Worm (Caenorhabditis elegans) whole organism, L4 larva: ENCODE data around the gene srj-24.

Source experiments
- F44E2.7 ChIP-seq: fragments of 200-800 bp; sonication (Bioruptor generic); IDR thresholded peaks from 2 replicates; pipeline ENCODE4 v2.1.2; 2022; ENCODE audit warnings: missing genetic modification characterization, missing compliant biosample characterization
- R02D3.7 ChIP-seq: fragments of 150-350 bp; sonication (generic microtip); optimal IDR thresholded peaks from 3 replicates; lab custom pipeline; 2014; ENCODE audit warnings: missing biosample characterization, missing genetic modification characterization
- T26A8.4 ChIP-seq: fragments of 200-800 bp; sonication (Bioruptor generic); IDR thresholded peaks from 2 replicates; pipeline ENCODE4 v1.3.6; 2022; ENCODE audit warnings: missing genetic modification characterization, missing compliant biosample characterization
- Y5F2A.4 ChIP-seq: fragments of 200-800 bp; sonication (Bioruptor generic); optimal IDR thresholded peaks from 2 replicates; lab custom pipeline; 2018; ENCODE audit warnings: mild to moderate bottlenecking, missing genetic modification characterization, missing compliant biosample characterization
- ZK546.5 ChIP-seq, 2 experiments: sonication (generic microtip); optimal IDR thresholded peaks; 2 replicates each; lab custom pipeline; 2017; ENCODE audit warnings: missing biosample characterization in 2 of 2, missing genetic modification characterization in 2 of 2
- aha-1 ChIP-seq: fragments of 150-350 bp; peaks from one replicate; lab custom pipeline; 2014; ENCODE audit warnings: missing biosample characterization, missing genetic modification characterization
- aly-2 ChIP-seq: sonication (generic microtip); optimal IDR thresholded peaks from 2 replicates; lab custom pipeline; 2018; ENCODE audit warnings: missing biosample characterization, missing genetic modification characterization
- ama-1 ChIP-seq: fragments of 150-350 bp; optimal IDR thresholded peaks from 2 replicates; lab custom pipeline; 2014; ENCODE audit warnings: inconsistent platforms, mixed read lengths
- arid-1 ChIP-seq: fragments of 200-800 bp; sonication (Bioruptor generic); conservative IDR thresholded peaks from 2 replicates; pipeline ENCODE4 v1.3.6; 2022; ENCODE audit warnings: missing genetic modification reagents, missing genetic modification characterization, missing compliant biosample characterization
- attf-4 ChIP-seq: sonication (generic microtip); optimal IDR thresholded peaks from 3 replicates; lab custom pipeline; 2017; ENCODE audit warnings: missing biosample characterization, missing genetic modification characterization
- ceh-28 ChIP-seq: fragments of 150-350 bp; optimal IDR thresholded peaks from 2 replicates; lab custom pipeline; 2014; ENCODE audit warnings: missing biosample characterization, missing genetic modification reagents, missing genetic modification characterization
- ceh-44 ChIP-seq: fragments of 200-800 bp; sonication (Bioruptor generic); IDR thresholded peaks from 2 replicates; pipeline ENCODE4 v1.3.6; 2022; ENCODE audit warnings: missing genetic modification reagents, missing genetic modification characterization, missing compliant biosample characterization
- ceh-62 ChIP-seq: sonication (generic microtip); optimal IDR thresholded peaks from 2 replicates; lab custom pipeline; 2017; ENCODE audit warnings: missing biosample characterization, missing genetic modification characterization
- cey-2 ChIP-seq: sonication (generic microtip); optimal IDR thresholded peaks from 3 replicates; lab custom pipeline; 2017; ENCODE audit warnings: missing genetic modification characterization, mild to moderate bottlenecking, missing compliant biosample characterization, antibody characterized with exemption, borderline replicate concordance; ENCODE audit not compliant: insufficient read depth
- daf-16 ChIP-seq, 3 experiments: sonication (generic microtip); optimal IDR thresholded peaks; 2 replicates each; lab custom pipeline; 2016 to 2017; ENCODE audit warnings: missing genetic modification characterization in 3 of 3, missing genetic modification reagents in 3 of 3, mild to moderate bottlenecking in 2 of 3, missing compliant biosample characterization in 2 of 3, missing biosample characterization in 1 of 3, moderate library complexity in 1 of 3
- dmd-8 ChIP-seq: fragments of 200-800 bp; sonication (Bioruptor generic); IDR thresholded peaks from 2 replicates; pipeline ENCODE4 v1.3.6; 2022; ENCODE audit warnings: missing genetic modification characterization, missing compliant biosample characterization
- dmd-9 ChIP-seq: fragments of 200-800 bp; sonication (Bioruptor generic); IDR thresholded peaks from 2 replicates; pipeline ENCODE4 v1.3.6; 2022; ENCODE audit warnings: missing genetic modification reagents, missing genetic modification characterization, missing compliant biosample characterization
- dpl-1 ChIP-seq: fragments of 150-350 bp; optimal IDR thresholded peaks from 2 replicates; lab custom pipeline; 2014; ENCODE audit warnings: missing biosample characterization, missing genetic modification reagents, missing genetic modification characterization
- dve-1 ChIP-seq: sonication (generic microtip); optimal IDR thresholded peaks from 2 replicates; lab custom pipeline; 2017; ENCODE audit warnings: antibody characterized with exemption, mild to moderate bottlenecking, missing genetic modification characterization, missing compliant biosample characterization; ENCODE audit not compliant: insufficient read depth
- egl-43 ChIP-seq: fragments of 200-800 bp; sonication (Bioruptor generic); IDR thresholded peaks from 2 replicates; pipeline ENCODE4 v1.3.6; 2022; ENCODE audit warnings: missing genetic modification reagents, missing genetic modification characterization, missing compliant biosample characterization
- hif-1 ChIP-seq, 2 experiments: sonication (generic microtip); optimal IDR thresholded peaks; 2 replicates each; lab custom pipeline; 2016 to 2017; ENCODE audit warnings: missing compliant biosample characterization in 2 of 2, missing genetic modification characterization in 2 of 2, missing genetic modification reagents in 2 of 2, missing genotype in 2 of 2, mild to moderate bottlenecking in 1 of 2
- hlh-11 ChIP-seq: fragments of 200-800 bp; sonication (Bioruptor generic); optimal IDR thresholded peaks from 2 replicates; lab custom pipeline; 2018; ENCODE audit warnings: mild to moderate bottlenecking, missing genetic modification characterization, missing compliant biosample characterization
- jun-1 ChIP-seq: fragments of 150-350 bp; optimal IDR thresholded peaks from 2 replicates; lab custom pipeline; 2014; ENCODE audit warnings: missing biosample characterization, missing genetic modification reagents, missing genetic modification characterization
- lim-7 ChIP-seq: fragments of 200-800 bp; sonication (Bioruptor generic); IDR thresholded peaks from 2 replicates; pipeline ENCODE4 v1.3.6; 2022; ENCODE audit warnings: missing genetic modification characterization, missing compliant biosample characterization
- lin-1 ChIP-seq: fragments of 200-800 bp; sonication (Bioruptor generic); IDR thresholded peaks from 2 replicates; pipeline ENCODE4 v1.3.6; 2022; ENCODE audit warnings: missing genetic modification reagents, missing genetic modification characterization, missing compliant biosample characterization
- lin-15B ChIP-seq: fragments of 150-350 bp; sonication (generic microtip); optimal IDR thresholded peaks from 3 replicates; lab custom pipeline; 2014; ENCODE audit warnings: missing biosample characterization, missing genetic modification characterization
- lin-39 ChIP-seq: fragments of 150-350 bp; optimal IDR thresholded peaks from 2 replicates; lab custom pipeline; 2014; ENCODE audit warnings: missing biosample characterization, missing genetic modification reagents, missing genetic modification characterization
- madf-5 ChIP-seq, 2 experiments: fragments of 200-800 bp; sonication (Bioruptor generic); IDR thresholded peaks; 2 replicates each; pipeline ENCODE4 v1.3.6; 2022; ENCODE audit warnings: missing compliant biosample characterization in 2 of 2, missing genetic modification characterization in 2 of 2
- madf-9 ChIP-seq: fragments of 200-800 bp; sonication (Bioruptor generic); conservative IDR thresholded peaks from 2 replicates; pipeline ENCODE4 v1.3.6; 2022; ENCODE audit warnings: missing genetic modification reagents, missing genetic modification characterization, missing compliant biosample characterization
- mdl-1 ChIP-seq, 2 experiments: fragments of 150-350 bp in 1 of 2; sonication (generic microtip) in 1 of 2; optimal IDR thresholded peaks; 2 replicates each; lab custom pipeline; 2014 to 2017; ENCODE audit warnings: missing biosample characterization in 2 of 2, missing genetic modification characterization in 2 of 2
- mxl-2 ChIP-seq: fragments of 200-800 bp; sonication (Bioruptor generic); conservative IDR thresholded peaks from 2 replicates; pipeline ENCODE4 v1.3.6; 2022; ENCODE audit warnings: missing genetic modification reagents, missing genetic modification characterization, missing compliant biosample characterization
- nhr-25 ChIP-seq: sonication (generic microtip); optimal IDR thresholded peaks from 2 replicates; lab custom pipeline; 2017; ENCODE audit warnings: missing genetic modification characterization, mild to moderate bottlenecking, missing compliant biosample characterization, antibody characterized with exemption, moderate library complexity, borderline replicate concordance; ENCODE audit not compliant: insufficient read depth
- nhr-42 ChIP-seq: fragments of 200-800 bp; sonication (Bioruptor generic); IDR thresholded peaks from 2 replicates; pipeline ENCODE4 v1.3.6; 2022; ENCODE audit warnings: missing genetic modification characterization, missing compliant biosample characterization
- nhr-76 ChIP-seq: fragments of 150-350 bp; optimal IDR thresholded peaks from 2 replicates; lab custom pipeline; 2014; ENCODE audit warnings: missing biosample characterization, missing genetic modification characterization
- nhr-77 ChIP-seq: fragments of 150-350 bp; optimal IDR thresholded peaks from 2 replicates; lab custom pipeline; 2014; ENCODE audit warnings: missing biosample characterization, missing genetic modification characterization
- pqm-1 ChIP-seq: sonication (generic microtip); optimal IDR thresholded peaks from 2 replicates; lab custom pipeline; 2017; ENCODE audit warnings: missing biosample characterization, missing genetic modification characterization
- saeg-2 ChIP-seq: fragments of 200-800 bp; sonication (Bioruptor generic); IDR thresholded peaks from 2 replicates; pipeline ENCODE4 v1.3.6; 2022; ENCODE audit warnings: missing genetic modification reagents, missing genetic modification characterization, missing compliant biosample characterization
- snpc-1.2 ChIP-seq: fragments of 200-800 bp; sonication (Bioruptor generic); IDR thresholded peaks from 2 replicates; pipeline ENCODE4 v1.3.6; 2022; ENCODE audit warnings: missing genetic modification reagents, missing genetic modification characterization, missing compliant biosample characterization
- snpc-4 ChIP-seq: fragments of 150-350 bp; optimal IDR thresholded peaks from 2 replicates; lab custom pipeline; 2014; ENCODE audit warnings: missing biosample characterization, missing genetic modification characterization
- spr-3 ChIP-seq: fragments of 200-800 bp; sonication (Bioruptor generic); optimal IDR thresholded peaks from 2 replicates; lab custom pipeline; 2018; ENCODE audit warnings: mild to moderate bottlenecking, missing genetic modification characterization, missing compliant biosample characterization
- unc-62 ChIP-seq, 3 experiments: fragments of 150-350 bp in 1 of 3; sonication (generic microtip); optimal IDR thresholded peaks in 2 of 3; peaks in 1 of 3; 1 replicate in 1 of 3; 2 replicates in 2 of 3; lab custom pipeline; 2014 to 2017; ENCODE audit warnings: missing biosample characterization in 3 of 3, missing genetic modification characterization in 3 of 3, missing genetic modification reagents in 3 of 3, missing genotype in 1 of 3
- zag-1 ChIP-seq: fragments of 150-350 bp; optimal IDR thresholded peaks from 2 replicates; lab custom pipeline; 2014; ENCODE audit warnings: missing biosample characterization, missing genetic modification characterization
- zfp-3 ChIP-seq: fragments of 200-800 bp; sonication (Bioruptor generic); conservative IDR thresholded peaks from 2 replicates; pipeline ENCODE4 v1.3.6; 2022; ENCODE audit warnings: missing genetic modification reagents, missing genetic modification characterization, missing compliant biosample characterization
- zip-11 ChIP-seq: fragments of 200-800 bp; sonication (Bioruptor generic); IDR thresholded peaks from 2 replicates; pipeline ENCODE4 v1.3.6; 2022; ENCODE audit warnings: missing genetic modification characterization, missing compliant biosample characterization
- zip-2 ChIP-seq: fragments of 150-350 bp; optimal IDR thresholded peaks from 2 replicates; lab custom pipeline; 2014; ENCODE audit warnings: missing biosample characterization, missing genetic modification characterization
- ztf-11 ChIP-seq: fragments of 150-350 bp; optimal IDR thresholded peaks from 2 replicates; lab custom pipeline; 2014; ENCODE audit warnings: missing biosample characterization, missing genetic modification characterization

srj-24 gene

ce11 chrV:726573-727483 lies 11.8 kb downstream of the srj-24 start (continued):
- TF ChIP-seq Y5F2A.4 (GFP tag; lab: Kevin White, UChicago) = no peak
- no peak for TF ChIP-seq nhr-76 (tag; lab: Kevin White, UChicago)
- no peak for TF ChIP-seq ceh-28
- TF ChIP-seq mxl-2 (GFP tag; lab: Robert Waterston, UW) = no peak
- TF ChIP-seq ztf-11 (tag; lab: Kevin White, UChicago) = no peak
- TF ChIP-seq dmd-8 (GFP tag; lab: Robert Waterston, UW) = no peak
- TF ChIP-seq pqm-1 (tag; lab: Kevin White, UChicago) = peak; percentile 44
- TF ChIP-seq R02D3.7 = no peak
- no peak for TF ChIP-seq cey-2 (tag; lab: Kevin White, UChicago)
- peak; percentile 15 for TF ChIP-seq zip-2 (tag; lab: Kevin White, UChicago)
- no peak for TF ChIP-seq dpl-1 (GFP tag; lab: Kevin White, UChicago)
- no peak for TF ChIP-seq ceh-62
- peak; percentile 97 for TF ChIP-seq aha-1 (tag; lab: Kevin White, UChicago)
- TF ChIP-seq lin-1 (GFP tag; lab: Robert Waterston, UW) = no peak; the same call in 1 of the 2 replicates
- TF ChIP-seq aly-2 (tag; lab: Kevin White, UChicago) = no peak
- peak; percentile 41; the same call in 1 of the 2 replicates for TF ChIP-seq zfp-3 (GFP tag; lab: Robert Waterston, UW)
- TF ChIP-seq snpc-1.2 (GFP tag; lab: Robert Waterston, UW) = no peak
- no peak for TF ChIP-seq zip-11 (GFP tag; lab: Robert Waterston, UW)
- TF ChIP-seq madf-5 (GFP tag; IDR thresholded peaks at IDR 0.05; lab: Robert Waterston, UW) = no peak; a peak in 1 of 4 replicates
- TF ChIP-seq arid-1 (GFP tag; lab: Robert Waterston, UW) = no peak
- no peak for TF ChIP-seq lin-39
- no peak for TF ChIP-seq mdl-1 (tag; optimal IDR thresholded peaks at IDR 0.05; lab: Kevin White, UChicago)
- 0 out of 2 replicates have a peak, but pooled peaks have one; percentile 8 for TF ChIP-seq lim-7 (GFP tag; lab: Robert Waterston, UW)
- no peak for TF ChIP-seq snpc-4 (tag; lab: Kevin White, UChicago)
- TF ChIP-seq, all 104 proteins: peak for 18

ce11 chrV:725807-726572 lies 12.7 kb downstream of the srj-24 start:
- TF ChIP-seq ZK546.5 (tag; optimal IDR thresholded peaks at IDR 0.05; lab: Kevin White, UChicago) (no peak), saeg-2 (GFP tag; lab: Robert Waterston, UW) (no peak), attf-4 (tag; lab: Kevin White, UChicago) (no peak), madf-9 (GFP tag; lab: Robert Waterston, UW) (0 out of 2 replicates have a peak, but pooled peaks have one; percentile 3), dve-1 (tag; lab: Kevin White, UChicago) (no peak), zag-1 (no peak), nhr-25 (tag; lab: Kevin White, UChicago) (peak; percentile 2), unc-62 (GFP tag; optimal IDR thresholded peaks at IDR 0.05 in 1 of 2; lab: Kevin White, UChicago) (no peak), unc-62 (tag; optimal IDR thresholded peaks at IDR 0.05; lab: Kevin White, UChicago) (no peak), hif-1 (tag; optimal IDR thresholded peaks at IDR 0.05; lab: Kevin White, UChicago) (no peak), dmd-9 (GFP tag; lab: Robert Waterston, UW) (no peak), nhr-42 (GFP tag; lab: Robert Waterston, UW) (0 out of 2 replicates have a peak, but pooled peaks have one; percentile 28), egl-43 (GFP tag; lab: Robert Waterston, UW) (no peak), T26A8.4 (peak; percentile 58; the same call in 1 of the 2 replicates), aha-1 (tag; lab: Kevin White, UChicago) (peak; percentile 96), spr-3 (GFP tag; lab: Kevin White, UChicago) (no peak), daf-16 (GFP tag; optimal IDR thresholded peaks at IDR 0.05; lab: Kevin White, UChicago) (no peak), daf-16 (tag; optimal IDR thresholded peaks at IDR 0.05; lab: Kevin White, UChicago) (peak; percentile 62), ama-1 (peak; percentile 93), zip-11 (GFP tag; lab: Robert Waterston, UW) (0 out of 2 replicates have a peak, but pooled peaks have one; percentile 29), lin-15B (tag; lab: Kevin White, UChicago) (no peak), F44E2.7 (GFP tag; lab: Robert Waterston, UW) (0 out of 2 replicates have a peak, but pooled peaks have one; percentile 46), hlh-11 (tag; lab: Kevin White, UChicago) (no peak), ceh-44 (GFP tag; lab: Robert Waterston, UW) (no peak), nhr-77 (no peak), jun-1 (tag; lab: Kevin White, UChicago) (peak; percentile 36)
